Fruit fly (Drosophila melanogaster) whole organism, embryonic: ENCODE data around the gene CG34325.

Experiments
- Abd-B ChIP-seq: fragments of 200-800 bp; sonication (Bioruptor generic); optimal IDR thresholded peaks from 2 replicates; lab custom pipeline; 2018; ENCODE audit warnings: missing biosample characterization, mild to moderate bottlenecking, missing genetic modification characterization, moderate library complexity
- Adf1 ChIP-seq: fragments of 200-800 bp; sonication (Bioruptor generic); IDR thresholded peaks from 2 replicates; pipeline ENCODE4 v1.3.6; 2022; ENCODE audit warnings: missing biosample characterization, missing genetic modification characterization
- Aef1 ChIP-seq: fragments of 200-800 bp; sonication (Bioruptor generic); IDR thresholded peaks from 3 replicates; pipeline ENCODE4 v1.3.6; 2022; ENCODE audit warnings: missing biosample characterization, missing genetic modification characterization
- Atf3 ChIP-seq: fragments of 200-800 bp; sonication (Bioruptor generic); optimal IDR thresholded peaks from 3 replicates; lab custom pipeline; 2016; ENCODE audit warnings: missing biosample characterization, missing genetic modification characterization
- CG10209 ChIP-seq: fragments of 200-800 bp; sonication (Bioruptor generic); optimal IDR thresholded peaks from 3 replicates; lab custom pipeline; 2017; ENCODE audit warnings: missing biosample characterization, mild to moderate bottlenecking, missing genetic modification characterization, missing genetic modification reagents
- CG10543 ChIP-seq: fragments of 200-800 bp; sonication (Bioruptor generic); optimal IDR thresholded peaks from 3 replicates; lab custom pipeline; 2017; ENCODE audit warnings: missing biosample characterization, mild to moderate bottlenecking, missing genetic modification characterization, moderate library complexity
- CG10979 ChIP-seq: fragments of 200-800 bp; sonication (Bioruptor generic); optimal IDR thresholded peaks from 2 replicates; lab custom pipeline; 2018; ENCODE audit warnings: missing biosample characterization, mild to moderate bottlenecking, missing genetic modification characterization, moderate library complexity
- CG12942 ChIP-seq: fragments of 200-800 bp; sonication (Bioruptor generic); optimal IDR thresholded peaks from 3 replicates; lab custom pipeline; 2016; ENCODE audit warnings: missing biosample characterization, missing genetic modification characterization
- CG13287 ChIP-seq: fragments of 200-800 bp; sonication (Bioruptor generic); IDR thresholded peaks from 2 replicates; pipeline ENCODE4 v1.3.6; 2022; ENCODE audit warnings: missing biosample characterization, missing genetic modification characterization; ENCODE audit not compliant: partially characterized antibody
- CG13296 ChIP-seq: fragments of 200-800 bp; sonication (Bioruptor generic); optimal IDR thresholded peaks from 3 replicates; lab custom pipeline; 2018; ENCODE audit warnings: missing biosample characterization, mild to moderate bottlenecking, missing genetic modification characterization
- CG13424 ChIP-seq: fragments of 200-800 bp; sonication (Bioruptor generic); optimal IDR thresholded peaks from 2 replicates; lab custom pipeline; 2019; ENCODE audit warnings: missing biosample characterization, mild to moderate bottlenecking, missing genetic modification characterization, moderate library complexity
- CG13894 ChIP-seq: fragments of 200-800 bp; sonication (Bioruptor generic); optimal IDR thresholded peaks from 3 replicates; lab custom pipeline; 2018; ENCODE audit warnings: missing biosample characterization, mild to moderate bottlenecking, missing genetic modification characterization, moderate library complexity
- CG14050 ChIP-seq: fragments of 200-800 bp; sonication (Bioruptor generic); IDR thresholded peaks from 3 replicates; pipeline ENCODE4 v1.3.6; 2022; ENCODE audit warnings: missing biosample characterization, missing genetic modification characterization
- CG16779 ChIP-seq: fragments of 200-800 bp; sonication (Bioruptor generic); IDR thresholded peaks from 2 replicates; pipeline ENCODE4 v1.3.6; 2022; ENCODE audit warnings: missing biosample characterization, missing genetic modification characterization
- CG16813 ChIP-seq: fragments of 200-800 bp; sonication (Bioruptor generic); IDR thresholded peaks from 3 replicates; pipeline ENCODE4 v1.3.6; 2022; ENCODE audit warnings: missing biosample characterization, missing genetic modification characterization; ENCODE audit not compliant: partially characterized antibody
- CG17359 ChIP-seq: fragments of 200-800 bp; sonication (Bioruptor generic); optimal IDR thresholded peaks from 3 replicates; lab custom pipeline; 2018; ENCODE audit warnings: missing biosample characterization, mild to moderate bottlenecking, missing genetic modification characterization, moderate library complexity
- CG18262 ChIP-seq: fragments of 200-800 bp; optimal IDR thresholded peaks from 3 replicates; lab custom pipeline; 2019; ENCODE audit warnings: missing biosample characterization, mild to moderate bottlenecking, missing genetic modification characterization, moderate library complexity
- CG2202 ChIP-seq: fragments of 200-800 bp; sonication (Bioruptor generic); optimal IDR thresholded peaks from 2 replicates; lab custom pipeline; 2018; ENCODE audit warnings: missing biosample characterization, mild to moderate bottlenecking, missing genetic modification characterization
- CG30403 ChIP-seq: fragments of 200-800 bp; sonication (Bioruptor generic); optimal IDR thresholded peaks from 3 replicates; lab custom pipeline; 2016; ENCODE audit warnings: missing biosample characterization, missing genetic modification characterization
- CG4424 ChIP-seq: fragments of 200-800 bp; sonication (Bioruptor generic); optimal IDR thresholded peaks from 3 replicates; lab custom pipeline; 2016; ENCODE audit warnings: missing biosample characterization, missing genetic modification characterization
- CoRest ChIP-seq: fragments of 200-800 bp; sonication (Bioruptor generic); optimal IDR thresholded peaks from 3 replicates; lab custom pipeline; 2018; ENCODE audit warnings: missing biosample characterization, mild to moderate bottlenecking, missing genetic modification characterization, moderate library complexity
- Deaf1 ChIP-seq: fragments of 200-800 bp; optimal IDR thresholded peaks from 3 replicates; lab custom pipeline; 2019; ENCODE audit warnings: missing biosample characterization, mild to moderate bottlenecking, missing genetic modification characterization, moderate library complexity
- Fer1 ChIP-seq: fragments of 200-800 bp; sonication (Bioruptor generic); optimal IDR thresholded peaks from 2 replicates; lab custom pipeline; 2017; ENCODE audit warnings: missing biosample characterization, mild to moderate bottlenecking, missing genetic modification characterization
- Hr3 ChIP-seq: fragments of 200-800 bp; sonication (Bioruptor generic); optimal IDR thresholded peaks from 3 replicates; lab custom pipeline; 2016; ENCODE audit warnings: missing biosample characterization, missing genetic modification characterization
- Lpt ChIP-seq: fragments of >200 bp; optimal IDR thresholded peaks from 2 replicates; lab custom pipeline; 2018; ENCODE audit warnings: missing biosample characterization, missing genetic modification characterization
- Med ChIP-seq: fragments of 200-800 bp; sonication (Bioruptor generic); peaks from one replicate; lab custom pipeline; 2016; ENCODE audit warnings: missing biosample characterization, missing genetic modification characterization, mild to moderate bottlenecking, inconsistent platforms, moderate library complexity
- NC2α ChIP-seq: fragments of 200-800 bp; sonication (Bioruptor generic); optimal IDR thresholded peaks from 2 replicates; lab custom pipeline; 2016; ENCODE audit warnings: missing biosample characterization, missing genetic modification characterization
- Ptx1 ChIP-seq: fragments of 200-800 bp; sonication (Bioruptor generic); IDR thresholded peaks from 2 replicates; pipeline ENCODE4 v1.3.6; 2022; ENCODE audit warnings: missing biosample characterization, missing genetic modification characterization
- Rx ChIP-seq: fragments of 200-800 bp; sonication (Bioruptor generic); IDR thresholded peaks from 2 replicates; pipeline ENCODE4 v1.3.6; 2022; ENCODE audit warnings: missing biosample characterization, missing genetic modification characterization
- Sox100B ChIP-seq: fragments of 200-800 bp; sonication (Bioruptor generic); optimal IDR thresholded peaks from 3 replicates; lab custom pipeline; 2018; ENCODE audit warnings: missing biosample characterization, mild to moderate bottlenecking, missing genetic modification characterization
- Sox102F ChIP-seq: fragments of 200-800 bp; sonication (Bioruptor generic); optimal IDR thresholded peaks from 2 replicates; lab custom pipeline; 2018; ENCODE audit warnings: missing biosample characterization, mild to moderate bottlenecking, missing genetic modification characterization, moderate library complexity
- Ssrp ChIP-seq: fragments of 200-800 bp; sonication (Bioruptor generic); optimal IDR thresholded peaks from 2 replicates; lab custom pipeline; 2018; ENCODE audit warnings: missing biosample characterization, mild to moderate bottlenecking, missing genetic modification characterization, moderate library complexity
- ab ChIP-seq: fragments of 200-800 bp; sonication (Bioruptor generic); optimal IDR thresholded peaks from 2 replicates; lab custom pipeline; 2016; ENCODE audit warnings: missing biosample characterization, missing genetic modification characterization
- abd-A ChIP-seq: fragments of 200-800 bp; sonication (Bioruptor generic); optimal IDR thresholded peaks from 3 replicates; lab custom pipeline; 2019; ENCODE audit warnings: missing biosample characterization, mild to moderate bottlenecking, missing genetic modification characterization, moderate library complexity
- ci ChIP-seq: fragments of 200-800 bp; sonication (Bioruptor generic); IDR thresholded peaks from 3 replicates; pipeline ENCODE4 v1.3.6; 2022; ENCODE audit warnings: missing biosample characterization, missing genetic modification characterization
- dm ChIP-seq: fragments of 200-800 bp; sonication (Bioruptor generic); optimal IDR thresholded peaks from 3 replicates; lab custom pipeline; 2016; ENCODE audit warnings: missing biosample characterization, missing genetic modification characterization
- hkb ChIP-seq, 2 experiments: fragments of 200-800 bp in 1 of 2; fragments of >200 bp in 1 of 2; sonication (Bioruptor generic) in 1 of 2; IDR thresholded peaks in 1 of 2; optimal IDR thresholded peaks in 1 of 2; 2 replicates each; pipeline versions ENCODE4 v1.3.6 to Lab custom; 2017 to 2022; ENCODE audit warnings: missing biosample characterization in 1 of 2, missing genetic modification characterization in 1 of 2
- mam ChIP-seq: fragments of 200-800 bp; sonication (Bioruptor generic); optimal IDR thresholded peaks from 3 replicates; lab custom pipeline; 2016; ENCODE audit warnings: missing biosample characterization, missing genetic modification characterization
- nerfin-2 ChIP-seq: fragments of 200-800 bp; sonication (Bioruptor generic); IDR thresholded peaks from 2 replicates; pipeline ENCODE4 v1.3.6; 2022; ENCODE audit warnings: missing biosample characterization, missing genetic modification characterization; ENCODE audit not compliant: partially characterized antibody
- nmo ChIP-seq: fragments of 200-800 bp; sonication (Bioruptor generic); optimal IDR thresholded peaks from 2 replicates; lab custom pipeline; 2018; ENCODE audit warnings: missing biosample characterization, mild to moderate bottlenecking, missing genetic modification characterization, moderate library complexity
- pfk ChIP-seq: fragments of 200-800 bp; sonication (Bioruptor generic); optimal IDR thresholded peaks from 2 replicates; lab custom pipeline; 2018; ENCODE audit warnings: missing biosample characterization, mild to moderate bottlenecking, missing genetic modification characterization, moderate library complexity
- phol ChIP-seq: fragments of 200-800 bp; sonication (Bioruptor generic); optimal IDR thresholded peaks from 3 replicates; lab custom pipeline; 2018; ENCODE audit warnings: missing biosample characterization, mild to moderate bottlenecking, missing genetic modification characterization, moderate library complexity
- pum ChIP-seq: fragments of 200-800 bp; sonication (Bioruptor generic); optimal IDR thresholded peaks from 2 replicates; lab custom pipeline; 2016; ENCODE audit warnings: missing biosample characterization, missing genetic modification characterization
- ro ChIP-seq: fragments of 200-800 bp; sonication (Bioruptor generic); IDR thresholded peaks from 2 replicates; pipeline ENCODE4 v1.3.6; 2022; ENCODE audit warnings: missing biosample characterization, missing genetic modification characterization
- sens ChIP-seq: fragments of 200-800 bp; sonication (Bioruptor generic); peaks from one replicate; lab custom pipeline; 2016; ENCODE audit warnings: missing biosample characterization, missing genetic modification characterization
- sr ChIP-seq: fragments of 200-800 bp; sonication (Bioruptor generic); IDR thresholded peaks from 3 replicates; pipeline ENCODE4 v1.3.6; 2022; ENCODE audit warnings: missing biosample characterization, missing genetic modification characterization
- tup ChIP-seq: fragments of 200-800 bp; sonication (Bioruptor generic); optimal IDR thresholded peaks from 2 replicates; lab custom pipeline; 2016; ENCODE audit warnings: missing biosample characterization, mild to moderate bottlenecking, missing genetic modification characterization, moderate library complexity
- unc-4 ChIP-seq: fragments of 200-800 bp; sonication (Bioruptor generic); IDR thresholded peaks from 2 replicates; pipeline ENCODE4 v1.3.6; 2022; ENCODE audit warnings: missing biosample characterization, missing genetic modification characterization; ENCODE audit not compliant: partially characterized antibody
- zen2 ChIP-seq: fragments of 200-800 bp; sonication (Bioruptor generic); IDR thresholded peaks from 3 replicates; pipeline ENCODE4 v1.3.6; 2022; ENCODE audit warnings: missing biosample characterization, missing genetic modification characterization; ENCODE audit not compliant: partially characterized antibody

Gene CG34325

dm6 chrX:16721168-16721567 lies at the start of gene CG34325, which contains the start of gene CG32572:
TSS of gene CG34325 (minus strand) at chrX:16721411.
TSS of gene CG32572 (plus strand) at chrX:16721183.
- peak; percentile 2 for TF ChIP-seq CG13894 (tag; lab: Kevin White, UChicago)
- no peak for TF ChIP-seq CG13287 (GFP tag; lab: Robert Waterston, UW)
- TF ChIP-seq CG14050 (GFP tag; lab: Robert Waterston, UW), result peak; percentile 54; the same call in 1 of the 3 replicates
- TF ChIP-seq ci (GFP tag; lab: Robert Waterston, UW), result 0 out of 3 replicates have a peak, but pooled peaks have one; percentile 16
- no peak for TF ChIP-seq hkb (optimal IDR thresholded peaks at IDR 0.05; lab: Kevin White, UChicago)
- TF ChIP-seq hkb (GFP tag; IDR thresholded peaks at IDR 0.05; lab: Robert Waterston, UW), result no peak
- TF ChIP-seq Deaf1 (tag; lab: Kevin White, UChicago), result peak; percentile 73
- TF ChIP-seq sens, result peak; percentile 17
- TF ChIP-seq Med (GFP tag; lab: Kevin White, UChicago), result peak; percentile 11
- 0 out of 2 replicates have a peak, but pooled peaks have one; percentile 8 for TF ChIP-seq CG16779
- no peak for TF ChIP-seq Aef1 (GFP tag; lab: Robert Waterston, UW)
- peak; percentile 91 for TF ChIP-seq Adf1 (GFP tag; lab: Robert Waterston, UW)

dm6 chrX:16768770-16769169 lies 47.6 kb upstream of the CG34325 start:
- no peak for TF ChIP-seq Lpt (GFP tag; lab: Kevin White, UChicago)
- no peak for TF ChIP-seq ro (GFP tag; lab: Robert Waterston, UW)
- TF ChIP-seq sr (GFP tag; lab: Robert Waterston, UW), result no peak
- TF ChIP-seq Sox102F, result peak; percentile 24
- TF ChIP-seq CG30403, result no peak
- peak; percentile 39 for TF ChIP-seq Hr3 (GFP tag; lab: Kevin White, UChicago)
- peak; percentile 11 for TF ChIP-seq Fer1 (GFP tag; lab: Kevin White, UChicago)
- TF ChIP-seq pfk (GFP tag; lab: Kevin White, UChicago), result no peak
- TF ChIP-seq zen2 (GFP tag; lab: Robert Waterston, UW), result no peak
- TF ChIP-seq CG4424 (GFP tag; lab: Kevin White, UChicago), result peak; percentile 5
- no peak for TF ChIP-seq pum
- TF ChIP-seq Ptx1 (GFP tag; lab: Robert Waterston, UW), result 0 out of 2 replicates have a peak, but pooled peaks have one; percentile 25
- no peak for TF ChIP-seq CG10209
- peak; percentile 46 for TF ChIP-seq CG10979
- TF ChIP-seq NC2α (GFP tag; lab: Kevin White, UChicago), result no peak
- no peak for TF ChIP-seq CG16813 (GFP tag; lab: Robert Waterston, UW)
- peak; percentile 18 for TF ChIP-seq Ssrp
- no peak for TF ChIP-seq CG2202 (tag; lab: Kevin White, UChicago)
- TF ChIP-seq CoRest (tag; lab: Kevin White, UChicago), result peak; percentile 9
- peak; percentile 69 for TF ChIP-seq nmo
- peak; percentile 14 for TF ChIP-seq CG13424 (tag; lab: Kevin White, UChicago)
- TF ChIP-seq dm, result no peak
- TF ChIP-seq CG17359, result peak; percentile 12
- TF ChIP-seq Abd-B (GFP tag; lab: Kevin White, UChicago), result no peak
- no peak for TF ChIP-seq nerfin-2 (GFP tag; lab: Robert Waterston, UW)
- peak; percentile 51 for TF ChIP-seq CG18262 (tag; lab: Kevin White, UChicago)
- TF ChIP-seq Atf3 (GFP tag; lab: Kevin White, UChicago), result no peak
- TF ChIP-seq Sox100B (GFP tag; lab: Kevin White, UChicago), result peak; percentile 38
- TF ChIP-seq ab (GFP tag; lab: Kevin White, UChicago), result no peak
- TF ChIP-seq Rx (GFP tag; lab: Robert Waterston, UW), result peak; percentile 18; the same call in 1 of the 2 replicates
- no peak for TF ChIP-seq unc-4 (GFP tag; lab: Robert Waterston, UW)
- no peak for TF ChIP-seq mam (GFP tag; lab: Kevin White, UChicago)
- TF ChIP-seq CG10543 (GFP tag; lab: Kevin White, UChicago), result no peak
- TF ChIP-seq CG13296 (GFP tag; lab: Kevin White, UChicago), result peak; percentile 18
- no peak for TF ChIP-seq tup
- TF ChIP-seq CG12942 (GFP tag; lab: Kevin White, UChicago), result no peak
- TF ChIP-seq phol (tag; lab: Kevin White, UChicago), result peak; percentile 32
- no peak for TF ChIP-seq abd-A
